Worm (Caenorhabditis elegans): Measurements from ENCODE around the gene srm-3.

DNA sequence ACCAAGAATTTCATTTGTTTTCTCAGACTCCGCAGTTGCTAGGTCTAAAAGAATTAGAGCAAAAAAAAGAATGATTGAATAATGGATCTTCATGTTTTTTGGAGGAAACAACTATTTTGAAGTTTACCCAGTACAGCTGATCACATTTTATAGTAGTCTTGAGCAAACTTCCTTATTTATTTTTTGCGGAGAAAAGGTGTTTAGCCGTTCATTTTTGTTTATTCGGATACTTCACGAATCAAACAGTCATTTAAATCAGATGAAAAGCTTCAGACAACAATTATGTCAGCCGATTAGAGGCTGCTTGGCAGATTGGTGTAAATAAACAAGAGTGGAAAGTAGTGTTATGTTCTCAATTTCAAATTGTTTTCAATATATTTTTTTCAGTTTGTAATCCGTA lies 24.5 kb upstream of the srm-3 start, which contains the start of gene W09C2.8:
- TF ChIP-seq nhr-237 (tag; optimal IDR thresholded peaks at IDR 0.05): no peak
- TF ChIP-seq sma-9 (GFP tag; optimal IDR thresholded peaks at IDR 0.05): no peak
- no peak for TF ChIP-seq sma-9 (tag; optimal IDR thresholded peaks at IDR 0.05)
- TF ChIP-seq nhr-10 (tag; optimal IDR thresholded peaks at IDR 0.05): no peak
- no peak for TF ChIP-seq ama-1 (optimal IDR thresholded peaks at IDR 0.05)
- TF ChIP-seq elt-3 (tag; optimal IDR thresholded peaks at IDR 0.05): no peak
- no peak for TF ChIP-seq snpc-4 (tag; optimal IDR thresholded peaks at IDR 0.05)
- TF ChIP-seq R02D3.7 (tag; optimal IDR thresholded peaks at IDR 0.05): no peak

Measured in whole organism, L2 larva.